Worm (Caenorhabditis elegans): Measurements from ENCODE around the gene gon-4.

gon-4 gene

ce11 chrIV:10157034-10157433 is 40.6 kb upstream of the gon-4 start:
- TF ChIP-seq lsy-2 (tag; optimal IDR thresholded peaks at IDR 0.05) (no peak), ceh-16 (tag; optimal IDR thresholded peaks at IDR 0.05) (no peak), snpc-4 (tag; optimal IDR thresholded peaks at IDR 0.05) (no peak), nhr-25 (tag; optimal IDR thresholded peaks at IDR 0.05) (no peak), ztf-4 (tag; optimal IDR thresholded peaks at IDR 0.05) (no peak), zag-1 (tag; optimal IDR thresholded peaks at IDR 0.05) (no peak), blmp-1 (tag; optimal IDR thresholded peaks at IDR 0.05; ENCODE audit: insufficient read depth) (no peak), ZK546.5 (tag; optimal IDR thresholded peaks at IDR 0.05) (no peak), lin-39 (tag; optimal IDR thresholded peaks at IDR 0.05) (no peak), alr-1 (tag; optimal IDR thresholded peaks at IDR 0.05) (no peak), unc-39 (tag; optimal IDR thresholded peaks at IDR 0.05) (no peak), mdl-1 (tag; optimal IDR thresholded peaks at IDR 0.05) (no peak), nhr-237 (tag; optimal IDR thresholded peaks at IDR 0.05) (no peak), ztf-1 (GFP tag; conservative IDR thresholded peaks at IDR 0.05) (no peak), nhr-77 (tag; optimal IDR thresholded peaks at IDR 0.05) (no peak), nhr-6 (tag; optimal IDR thresholded peaks at IDR 0.05) (no peak), nhr-11 (tag; optimal IDR thresholded peaks at IDR 0.05) (no peak), nhr-12 (tag; optimal IDR thresholded peaks at IDR 0.05) (no peak), elt-3 (tag; optimal IDR thresholded peaks at IDR 0.05) (no peak), peb-1 (tag; optimal IDR thresholded peaks at IDR 0.05) (no peak)

- TF ChIP-seq dmd-4 (tag; optimal IDR thresholded peaks at IDR 0.05) (no peak), R02D3.7 (tag; optimal IDR thresholded peaks at IDR 0.05) (no peak), sma-9 (GFP tag; optimal IDR thresholded peaks at IDR 0.05) (no peak), sma-9 (tag; optimal IDR thresholded peaks at IDR 0.05) (no peak), blmp-1 (tag; optimal IDR thresholded peaks at IDR 0.05; ENCODE audit: insufficient read depth) (no peak), nhr-129 (tag; optimal IDR thresholded peaks at IDR 0.05) (no peak), gmeb-1 (tag; optimal IDR thresholded peaks at IDR 0.05) (no peak), ceh-16 (tag; optimal IDR thresholded peaks at IDR 0.05) (no peak), ztf-4 (tag; optimal IDR thresholded peaks at IDR 0.05) (no peak), ztf-1 (GFP tag; conservative IDR thresholded peaks at IDR 0.05) (no peak), lin-13 (GFP tag; optimal IDR thresholded peaks at IDR 0.05) (no peak), nhr-6 (tag; optimal IDR thresholded peaks at IDR 0.05) (no peak), lin-39 (tag; optimal IDR thresholded peaks at IDR 0.05) (no peak), mbf-1 (tag; optimal IDR thresholded peaks at IDR 0.05) (no peak), nhr-10 (tag; optimal IDR thresholded peaks at IDR 0.05) (no peak)
These were observed 40.0 kb upstream of the gon-4 start, which contains the start of gene ttr-53 for ce11 chrIV:10157489-10158088. TSS of gene ttr-53 (plus strand) at chrIV:10158038.

- TF ChIP-seq blmp-1 (tag; optimal IDR thresholded peaks at IDR 0.05; ENCODE audit: insufficient read depth) (no peak), gmeb-1 (tag; optimal IDR thresholded peaks at IDR 0.05) (no peak), nhr-12 (tag; optimal IDR thresholded peaks at IDR 0.05) (no peak), nhr-129 (tag; optimal IDR thresholded peaks at IDR 0.05) (no peak), nhr-11 (tag; optimal IDR thresholded peaks at IDR 0.05) (no peak), ztf-11 (tag; optimal IDR thresholded peaks at IDR 0.05) (no peak), unc-62 (GFP tag; optimal IDR thresholded peaks at IDR 0.05) (no peak), nhr-25 (tag; optimal IDR thresholded peaks at IDR 0.05) (no peak), lsy-2 (tag; optimal IDR thresholded peaks at IDR 0.05) (no peak), dmd-4 (tag; optimal IDR thresholded peaks at IDR 0.05) (no peak), crh-2 (tag; optimal IDR thresholded peaks at IDR 0.05) (no peak), ama-1 (optimal IDR thresholded peaks at IDR 0.05) (no peak), sma-3 (GFP tag; optimal IDR thresholded peaks at IDR 0.05) (no peak)
These were observed 35.9 kb upstream of the gon-4 start, which contains the start of gene pps-1 for ce11 chrIV:10161706-10162105. TSS of gene pps-1 (plus strand) at chrIV:10162006.

- TF ChIP-seq unc-55 (GFP tag; optimal IDR thresholded peaks at IDR 0.05) (no peak), nhr-129 (tag; optimal IDR thresholded peaks at IDR 0.05) (no peak), C34F6.9 (tag; optimal IDR thresholded peaks at IDR 0.05) (no peak), crh-2 (tag; optimal IDR thresholded peaks at IDR 0.05) (no peak), ztf-4 (tag; optimal IDR thresholded peaks at IDR 0.05) (no peak), nhr-77 (tag; optimal IDR thresholded peaks at IDR 0.05) (no peak), nhr-237 (tag; optimal IDR thresholded peaks at IDR 0.05) (no peak), mdl-1 (tag; optimal IDR thresholded peaks at IDR 0.05) (no peak), dmd-4 (tag; optimal IDR thresholded peaks at IDR 0.05) (no peak), skn-1 (tag; optimal IDR thresholded peaks at IDR 0.05) (no peak), sma-3 (GFP tag; optimal IDR thresholded peaks at IDR 0.05) (no peak), Y55F3AM.14 (GFP tag; optimal IDR thresholded peaks at IDR 0.05) (no peak)
These were observed 33.5 kb upstream of the gon-4 start for ce11 chrIV:10164086-10164485.
